Worm (Caenorhabditis elegans) whole organism, L4 larva: Measurements from ENCODE around the gene F49C12.3.

Experiments used
- F10B5.3 ChIP-seq: sonication (generic microtip); optimal IDR thresholded peaks from 2 replicates; lab custom pipeline; 2016; ENCODE audit warnings: mild to moderate bottlenecking, missing genetic modification characterization, missing compliant biosample characterization
- F26F4.8 ChIP-seq: fragments of 200-800 bp; sonication (Bioruptor generic); conservative IDR thresholded peaks from 2 replicates; pipeline ENCODE4 v1.3.6; 2022; ENCODE audit warnings: missing genetic modification characterization, missing compliant biosample characterization
- F44E2.7 ChIP-seq: fragments of 200-800 bp; sonication (Bioruptor generic); IDR thresholded peaks from 2 replicates; pipeline ENCODE4 v2.1.2; 2022; ENCODE audit warnings: missing genetic modification characterization, missing compliant biosample characterization
- F49E8.2 ChIP-seq: sonication (generic microtip); optimal IDR thresholded peaks from 2 replicates; lab custom pipeline; 2016; ENCODE audit warnings: missing compliant biosample characterization, mild to moderate bottlenecking, missing genetic modification characterization, borderline replicate concordance
- T20F7.1 ChIP-seq: fragments of 200-800 bp; sonication (Bioruptor generic); optimal IDR thresholded peaks from 2 replicates; lab custom pipeline; 2018; ENCODE audit warnings: mild to moderate bottlenecking, missing genetic modification characterization, missing compliant biosample characterization
- T26A8.4 ChIP-seq: fragments of 200-800 bp; sonication (Bioruptor generic); IDR thresholded peaks from 2 replicates; pipeline ENCODE4 v1.3.6; 2022; ENCODE audit warnings: missing genetic modification characterization, missing compliant biosample characterization
- Y105C5A.15 ChIP-seq: fragments of 200-800 bp; sonication (Bioruptor generic); IDR thresholded peaks from 2 replicates; pipeline ENCODE4 v1.3.6; 2022; ENCODE audit warnings: missing genetic modification characterization, missing compliant biosample characterization
- ZK337.2 ChIP-seq: fragments of 200-800 bp; sonication (Bioruptor generic); IDR thresholded peaks from 2 replicates; pipeline ENCODE4 v1.3.6; 2022; ENCODE audit warnings: missing genetic modification reagents, missing genetic modification characterization, missing compliant biosample characterization
- ZK546.5 ChIP-seq, 2 experiments: sonication (generic microtip); optimal IDR thresholded peaks; 2 replicates each; lab custom pipeline; 2017; ENCODE audit warnings: missing biosample characterization in 2 of 2, missing genetic modification characterization in 2 of 2
- aly-2 ChIP-seq: sonication (generic microtip); optimal IDR thresholded peaks from 2 replicates; lab custom pipeline; 2018; ENCODE audit warnings: missing biosample characterization, missing genetic modification characterization
- ama-1 ChIP-seq: fragments of 150-350 bp; optimal IDR thresholded peaks from 2 replicates; lab custom pipeline; 2014; ENCODE audit warnings: inconsistent platforms, mixed read lengths
- arid-1 ChIP-seq: fragments of 200-800 bp; sonication (Bioruptor generic); conservative IDR thresholded peaks from 2 replicates; pipeline ENCODE4 v1.3.6; 2022; ENCODE audit warnings: missing genetic modification reagents, missing genetic modification characterization, missing compliant biosample characterization
- ceh-20 ChIP-seq: fragments of 200-800 bp; sonication (Bioruptor generic); IDR thresholded peaks from 2 replicates; pipeline ENCODE4 v1.3.6; 2022; ENCODE audit warnings: missing genetic modification reagents, missing genetic modification characterization, missing compliant biosample characterization
- daf-19 ChIP-seq: fragments of 200-800 bp; sonication (Bioruptor generic); conservative IDR thresholded peaks from 2 replicates; pipeline ENCODE4 v1.3.6; 2022; ENCODE audit warnings: missing genetic modification characterization, missing compliant biosample characterization
- dmd-6 ChIP-seq: fragments of 200-800 bp; sonication (Bioruptor generic); IDR thresholded peaks from 2 replicates; pipeline ENCODE4 v1.3.6; 2022; ENCODE audit warnings: missing genetic modification reagents, missing genetic modification characterization, missing compliant biosample characterization
- duxl-1 ChIP-seq: sonication (generic microtip); optimal IDR thresholded peaks from 2 replicates; lab custom pipeline; 2016; ENCODE audit warnings: mild to moderate bottlenecking, missing genetic modification characterization, moderate library complexity, missing compliant biosample characterization; ENCODE audit not compliant: poor library complexity
- dve-1 ChIP-seq: sonication (generic microtip); optimal IDR thresholded peaks from 2 replicates; lab custom pipeline; 2017; ENCODE audit warnings: antibody characterized with exemption, mild to moderate bottlenecking, missing genetic modification characterization, missing compliant biosample characterization; ENCODE audit not compliant: insufficient read depth
- fkh-10 ChIP-seq: fragments of 150-350 bp; optimal IDR thresholded peaks from 2 replicates; lab custom pipeline; 2014; ENCODE audit warnings: missing biosample characterization, missing genetic modification reagents, missing genetic modification characterization
- gei-8 ChIP-seq: fragments of 200-800 bp; sonication (Bioruptor generic); optimal IDR thresholded peaks from 2 replicates; lab custom pipeline; 2018; ENCODE audit warnings: mild to moderate bottlenecking, missing genetic modification characterization, missing compliant biosample characterization
- hif-1 ChIP-seq, 2 experiments: sonication (generic microtip); optimal IDR thresholded peaks; 2 replicates each; lab custom pipeline; 2016 to 2017; ENCODE audit warnings: missing compliant biosample characterization in 2 of 2, missing genetic modification characterization in 2 of 2, missing genetic modification reagents in 2 of 2, missing genotype in 2 of 2, mild to moderate bottlenecking in 1 of 2
- lim-7 ChIP-seq: fragments of 200-800 bp; sonication (Bioruptor generic); IDR thresholded peaks from 2 replicates; pipeline ENCODE4 v1.3.6; 2022; ENCODE audit warnings: missing genetic modification characterization, missing compliant biosample characterization
- lin-13 ChIP-seq: fragments of 150-350 bp; optimal IDR thresholded peaks from 2 replicates; lab custom pipeline; 2014; ENCODE audit warnings: missing biosample characterization, missing genetic modification reagents, missing genetic modification characterization
- lin-29 ChIP-seq: fragments of 200-800 bp; sonication (Bioruptor generic); IDR thresholded peaks from 2 replicates; pipeline ENCODE4 v1.3.6; 2022; ENCODE audit warnings: missing genetic modification reagents, missing genetic modification characterization, missing compliant biosample characterization
- lin-38 ChIP-seq: fragments of 200-800 bp; sonication (Bioruptor generic); IDR thresholded peaks from 2 replicates; pipeline ENCODE4 v1.3.6; 2022; ENCODE audit warnings: missing genetic modification reagents, missing genetic modification characterization, missing compliant biosample characterization
- lin-39 ChIP-seq: fragments of 150-350 bp; optimal IDR thresholded peaks from 2 replicates; lab custom pipeline; 2014; ENCODE audit warnings: missing biosample characterization, missing genetic modification reagents, missing genetic modification characterization
- lir-3 ChIP-seq: sonication (generic microtip); optimal IDR thresholded peaks from 2 replicates; lab custom pipeline; 2016; ENCODE audit warnings: mild to moderate bottlenecking, missing genetic modification characterization, missing compliant biosample characterization
- mxl-3 ChIP-seq: fragments of 200-800 bp; sonication (Bioruptor generic); optimal IDR thresholded peaks from 2 replicates; lab custom pipeline; 2018; ENCODE audit warnings: mild to moderate bottlenecking, missing genetic modification characterization, missing compliant biosample characterization
- nhr-10 ChIP-seq: fragments of 150-350 bp; optimal IDR thresholded peaks from 2 replicates; lab custom pipeline; 2014; ENCODE audit warnings: missing biosample characterization, missing genetic modification characterization
- nhr-102 ChIP-seq: sonication (generic microtip); optimal IDR thresholded peaks from 2 replicates; lab custom pipeline; 2016; ENCODE audit warnings: mild to moderate bottlenecking, missing genetic modification characterization, moderate library complexity, missing compliant biosample characterization
- nhr-111 ChIP-seq: fragments of 200-800 bp; sonication (Bioruptor generic); optimal IDR thresholded peaks from 2 replicates; lab custom pipeline; 2018; ENCODE audit warnings: mild to moderate bottlenecking, missing genetic modification characterization, missing compliant biosample characterization
- nhr-237 ChIP-seq: sonication (generic microtip); optimal IDR thresholded peaks from 2 replicates; lab custom pipeline; 2017; ENCODE audit warnings: missing biosample characterization, missing genetic modification characterization
- nhr-41 ChIP-seq: fragments of 200-800 bp; sonication (Bioruptor generic); IDR thresholded peaks from 2 replicates; pipeline ENCODE4 v1.3.6; 2022; ENCODE audit warnings: missing genetic modification reagents, missing genetic modification characterization, missing compliant biosample characterization
- nhr-42 ChIP-seq: fragments of 200-800 bp; sonication (Bioruptor generic); IDR thresholded peaks from 2 replicates; pipeline ENCODE4 v1.3.6; 2022; ENCODE audit warnings: missing genetic modification characterization, missing compliant biosample characterization
- nhr-48 ChIP-seq: sonication (generic microtip); optimal IDR thresholded peaks from 2 replicates; lab custom pipeline; 2016; ENCODE audit warnings: mild to moderate bottlenecking, missing genetic modification characterization, missing compliant biosample characterization
- nhr-6 ChIP-seq: fragments of 150-350 bp; optimal IDR thresholded peaks from 2 replicates; lab custom pipeline; 2014; ENCODE audit warnings: missing biosample characterization, missing genetic modification characterization
- nhr-76 ChIP-seq: fragments of 150-350 bp; optimal IDR thresholded peaks from 2 replicates; lab custom pipeline; 2014; ENCODE audit warnings: missing biosample characterization, missing genetic modification characterization
- pha-4 ChIP-seq, 2 experiments: fragments of 150-350 bp in 1 of 2; fragments of 200-800 bp in 1 of 2; sonication (Bioruptor generic) in 1 of 2; IDR thresholded peaks in 1 of 2; optimal IDR thresholded peaks in 1 of 2; 2 replicates each; pipeline versions ENCODE4 v1.3.6 to Lab custom; 2014 to 2022; ENCODE audit warnings: missing genetic modification characterization in 2 of 2, missing genetic modification reagents in 2 of 2, missing biosample characterization in 1 of 2, missing compliant biosample characterization in 1 of 2
- php-3 ChIP-seq: fragments of 200-800 bp; sonication (Bioruptor generic); IDR thresholded peaks from 2 replicates; pipeline ENCODE4 v1.3.6; 2022; ENCODE audit warnings: missing genetic modification reagents, missing genetic modification characterization, missing compliant biosample characterization
- rbr-2 ChIP-seq: sonication (generic microtip); optimal IDR thresholded peaks from 2 replicates; lab custom pipeline; 2016; ENCODE audit warnings: missing genotype, missing genetic modification characterization, missing compliant biosample characterization
- sdz-12 ChIP-seq: fragments of 200-800 bp; sonication (Bioruptor generic); optimal IDR thresholded peaks from 2 replicates; lab custom pipeline; 2018; ENCODE audit warnings: mild to moderate bottlenecking, missing genetic modification characterization, missing compliant biosample characterization
- set-16 ChIP-seq: fragments of 200-800 bp; sonication (Bioruptor generic); IDR thresholded peaks from 2 replicates; pipeline ENCODE4 v1.3.6; 2022; ENCODE audit warnings: missing genetic modification reagents, missing genetic modification characterization, missing compliant biosample characterization
- skn-1 ChIP-seq: fragments of 150-350 bp; optimal IDR thresholded peaks from 2 replicates; lab custom pipeline; 2014; ENCODE audit warnings: missing biosample characterization, missing genetic modification characterization
- snpc-4 ChIP-seq: fragments of 150-350 bp; optimal IDR thresholded peaks from 2 replicates; lab custom pipeline; 2014; ENCODE audit warnings: missing biosample characterization, missing genetic modification characterization
- unc-62 ChIP-seq, 3 experiments: fragments of 150-350 bp in 1 of 3; sonication (generic microtip); optimal IDR thresholded peaks in 2 of 3; peaks in 1 of 3; 1 replicate in 1 of 3; 2 replicates in 2 of 3; lab custom pipeline; 2014 to 2017; ENCODE audit warnings: missing biosample characterization in 3 of 3, missing genetic modification characterization in 3 of 3, missing genetic modification reagents in 3 of 3, missing genotype in 1 of 3
- vab-7 ChIP-seq: fragments of 200-800 bp; sonication (Bioruptor generic); IDR thresholded peaks from 2 replicates; pipeline ENCODE4 v1.3.6; 2022; ENCODE audit warnings: missing genetic modification reagents, missing genetic modification characterization, missing compliant biosample characterization

The F49C12.3 gene

DNA sequence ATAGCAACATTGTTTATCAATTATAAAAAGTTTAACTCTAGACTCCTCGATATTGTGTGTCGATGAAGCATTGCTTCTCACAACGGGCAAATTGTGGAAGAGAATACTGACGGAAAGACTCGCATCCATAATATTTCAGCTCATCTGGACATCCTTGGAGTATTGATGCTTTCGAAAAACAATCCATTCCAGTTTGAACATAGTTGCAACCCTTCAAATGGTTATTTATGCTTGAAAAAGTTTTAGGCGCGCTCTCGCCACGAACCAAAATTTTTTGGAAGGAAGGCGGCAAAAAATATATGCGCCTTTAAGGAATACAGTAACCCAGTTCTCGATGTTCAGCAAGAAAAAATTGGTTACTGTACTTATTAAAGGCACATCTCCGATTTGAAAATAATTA lies 22.3 kb downstream of the F49C12.3 start:
- peak; percentile 37 for TF ChIP-seq T20F7.1 (GFP tag; lab: Kevin White, UChicago)
- 0 out of 2 replicates have a peak, but pooled peaks have one; percentile 12 for TF ChIP-seq nhr-42
- no peak for TF ChIP-seq pha-4 (GFP tag; IDR thresholded peaks at IDR 0.05; lab: Robert Waterston, UW)
- TF ChIP-seq pha-4 (tag; optimal IDR thresholded peaks at IDR 0.05; lab: Kevin White, UChicago), result no peak
- TF ChIP-seq ZK337.2, result no peak
- TF ChIP-seq set-16, result no peak
- no peak for TF ChIP-seq fkh-10 (GFP tag; lab: Kevin White, UChicago)
- TF ChIP-seq F44E2.7 (GFP tag; lab: Robert Waterston, UW), result no peak
- TF ChIP-seq nhr-102 (tag; lab: Kevin White, UChicago), result peak; percentile 25
- 0 out of 2 replicates have a peak, but pooled peaks have one; percentile 10 for TF ChIP-seq arid-1 (GFP tag; lab: Robert Waterston, UW)
- no peak for TF ChIP-seq nhr-6 (tag; lab: Kevin White, UChicago)
- TF ChIP-seq ZK546.5 (tag; optimal IDR thresholded peaks at IDR 0.05; lab: Kevin White, UChicago), result no peak
- TF ChIP-seq php-3, result 0 out of 2 replicates have a peak, but pooled peaks have one; percentile 7
- peak; percentile 0 for TF ChIP-seq dve-1 (tag; lab: Kevin White, UChicago)
- no peak for TF ChIP-seq lir-3 (tag; lab: Kevin White, UChicago)
- no peak for TF ChIP-seq snpc-4 (tag; lab: Kevin White, UChicago)
- 0 out of 2 replicates have a peak, but pooled peaks have one; percentile 26 for TF ChIP-seq lin-38
- TF ChIP-seq Y105C5A.15, result no peak
- TF ChIP-seq lin-39 (tag; lab: Kevin White, UChicago), result no peak
- no peak for TF ChIP-seq nhr-41 (GFP tag; lab: Robert Waterston, UW)
- peak; percentile 6 for TF ChIP-seq gei-8
- peak; percentile 41 for TF ChIP-seq duxl-1 (tag; lab: Kevin White, UChicago)
- TF ChIP-seq daf-19 (GFP tag; lab: Robert Waterston, UW), result no peak
- TF ChIP-seq lin-13 (GFP tag; lab: Kevin White, UChicago), result no peak
- no peak for TF ChIP-seq nhr-76 (tag; lab: Kevin White, UChicago)
- TF ChIP-seq vab-7, result no peak
- no peak for TF ChIP-seq nhr-237
- peak; percentile 54; the same call in 1 of the 2 replicates for TF ChIP-seq T26A8.4 (GFP tag; lab: Robert Waterston, UW)
- peak; percentile 6 for TF ChIP-seq ama-1 (lab: Kevin White, UChicago)
- no peak for TF ChIP-seq unc-62 (GFP tag; optimal IDR thresholded peaks at IDR 0.05 in 1 of 2; lab: Kevin White, UChicago)
- no peak for TF ChIP-seq unc-62 (tag; optimal IDR thresholded peaks at IDR 0.05; lab: Kevin White, UChicago)
- no peak for TF ChIP-seq hif-1 (tag; optimal IDR thresholded peaks at IDR 0.05; lab: Kevin White, UChicago)

DNA sequence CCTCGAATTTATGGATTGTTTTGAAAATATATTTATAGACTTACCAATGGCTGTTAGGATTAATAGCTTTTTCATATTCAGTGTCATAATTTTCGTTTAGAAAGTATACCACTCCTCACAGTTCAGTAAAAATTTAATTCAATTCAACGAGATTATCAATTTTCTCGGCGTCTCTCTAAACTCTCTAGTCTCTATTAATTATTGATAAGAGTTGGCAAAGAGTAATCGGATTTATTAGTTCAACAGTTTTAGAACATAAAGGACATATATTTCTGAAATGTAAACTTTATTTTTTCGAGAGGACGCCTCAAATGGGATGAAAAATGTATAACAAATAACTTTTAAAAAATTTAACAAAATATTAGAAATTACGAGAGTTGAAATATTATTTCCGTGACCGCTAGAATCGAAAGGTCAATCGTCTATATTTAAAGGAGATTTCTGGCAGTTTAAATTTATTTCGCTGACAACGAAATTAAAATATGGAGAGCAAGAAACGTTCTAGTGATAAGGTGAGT lies 23.8 kb downstream of the F49C12.3 start, which contains the start of the genes nspg-11 and F49C12.15:
TSS of gene nspg-11 (minus strand) at position 101 of the 518 bp plus-strand sequence.
TSS of gene F49C12.15 (plus strand) at position 468 of the 518 bp plus-strand sequence.
- TF ChIP-seq skn-1 (tag; lab: Kevin White, UChicago) (no peak), gei-8 (no peak), aly-2 (tag; lab: Kevin White, UChicago) (no peak), sdz-12 (GFP tag; lab: Kevin White, UChicago) (no peak), fkh-10 (GFP tag; lab: Kevin White, UChicago) (no peak), dve-1 (tag; lab: Kevin White, UChicago) (no peak)

- TF ChIP-seq hif-1 (tag; optimal IDR thresholded peaks at IDR 0.05; lab: Kevin White, UChicago) (no peak), arid-1 (GFP tag; lab: Robert Waterston, UW) (no peak), nhr-111 (GFP tag; lab: Kevin White, UChicago) (no peak), F26F4.8 (GFP tag; lab: Robert Waterston, UW) (no peak), lin-29 (GFP tag; lab: Robert Waterston, UW) (no peak), mxl-3 (GFP tag; lab: Kevin White, UChicago) (no peak), lim-7 (GFP tag; lab: Robert Waterston, UW) (no peak), ceh-20 (GFP tag; lab: Robert Waterston, UW) (no peak), nhr-48 (tag; lab: Kevin White, UChicago) (no peak), duxl-1 (tag; lab: Kevin White, UChicago) (no peak), ZK546.5 (tag; optimal IDR thresholded peaks at IDR 0.05; lab: Kevin White, UChicago) (no peak), F49E8.2 (tag; lab: Kevin White, UChicago) (no peak), F10B5.3 (tag; lab: Kevin White, UChicago) (no peak), rbr-2 (tag; lab: Kevin White, UChicago) (no peak), dmd-6 (GFP tag; lab: Robert Waterston, UW) (no peak), Y105C5A.15 (no peak), nhr-76 (tag; lab: Kevin White, UChicago) (no peak), nhr-10 (tag; lab: Kevin White, UChicago) (no peak)
Observed at ce11 chrIV:9327706-9328105, 27.5 kb downstream of the F49C12.3 start, which contains the start of gene clec-183. TSS of gene clec-183 (plus strand) at chrIV:9328006.
